Fruit fly (Drosophila melanogaster) whole organism, embryonic: ENCODE measurements around the gene Mettl5.

Experiments
- CG11695 ChIP-seq: fragments of 200-800 bp; sonication (Bioruptor generic); IDR thresholded peaks from 3 replicates; pipeline ENCODE4 v1.3.6; 2022; ENCODE audit warnings: missing biosample characterization, missing genetic modification characterization
- CG12104 ChIP-seq: fragments of 200-800 bp; sonication (Bioruptor generic); optimal IDR thresholded peaks from 3 replicates; lab custom pipeline; 2016; ENCODE audit warnings: missing biosample characterization, missing genetic modification characterization
- CG12299 ChIP-seq: fragments of 200-800 bp; sonication (Bioruptor generic); optimal IDR thresholded peaks from 2 replicates; lab custom pipeline; 2018; ENCODE audit warnings: missing biosample characterization, mild to moderate bottlenecking, missing genetic modification characterization
- CG14710 ChIP-seq: fragments of 200-800 bp; sonication (Bioruptor generic); optimal IDR thresholded peaks from 3 replicates; lab custom pipeline; 2019; ENCODE audit warnings: missing biosample characterization, mild to moderate bottlenecking, missing genetic modification characterization, moderate library complexity
- CG30020 ChIP-seq: fragments of 200-800 bp; optimal IDR thresholded peaks from 2 replicates; lab custom pipeline; 2019; ENCODE audit warnings: missing biosample characterization, mild to moderate bottlenecking, missing genetic modification characterization, moderate library complexity
- CG3163 ChIP-seq: fragments of 200-800 bp; sonication (Bioruptor generic); optimal IDR thresholded peaks from 3 replicates; lab custom pipeline; 2016; ENCODE audit warnings: missing biosample characterization, missing genetic modification characterization
- CG3281 ChIP-seq: fragments of 200-800 bp; sonication (Bioruptor generic); optimal IDR thresholded peaks from 3 replicates; lab custom pipeline; 2017; ENCODE audit warnings: missing biosample characterization, mild to moderate bottlenecking, missing genetic modification characterization
- CG33557 ChIP-seq: fragments of 200-800 bp; sonication (Bioruptor generic); optimal IDR thresholded peaks from 2 replicates; lab custom pipeline; 2019; ENCODE audit warnings: missing biosample characterization, mild to moderate bottlenecking, missing genetic modification characterization, moderate library complexity
- CG3726 ChIP-seq: fragments of 200-800 bp; sonication (Bioruptor generic); IDR thresholded peaks from 3 replicates; pipeline ENCODE4, ENCODE4 v1.3.6; 2022; ENCODE audit warnings: missing biosample characterization, missing genetic modification characterization
- CG42726 ChIP-seq: fragments of 200-800 bp; sonication (Bioruptor generic); IDR thresholded peaks from 2 replicates; pipeline ENCODE4 v1.3.6; 2022; ENCODE audit warnings: missing biosample characterization, missing genetic modification characterization; ENCODE audit not compliant: partially characterized antibody
- CG7839 ChIP-seq: fragments of 200-800 bp; sonication (Bioruptor generic); optimal IDR thresholded peaks from 3 replicates; lab custom pipeline; 2018; ENCODE audit warnings: missing biosample characterization, mild to moderate bottlenecking, missing genetic modification characterization, moderate library complexity
- CG7928 ChIP-seq: fragments of 200-800 bp; sonication (Bioruptor generic); optimal IDR thresholded peaks from 2 replicates; lab custom pipeline; 2017; ENCODE audit warnings: missing biosample characterization, mild to moderate bottlenecking, missing genetic modification characterization
- CG8944 ChIP-seq: fragments of 200-800 bp; sonication (Bioruptor generic); optimal IDR thresholded peaks from 3 replicates; lab custom pipeline; 2016; ENCODE audit warnings: missing biosample characterization, missing genetic modification characterization
- CG9876 ChIP-seq: fragments of 200-800 bp; sonication (Bioruptor generic); optimal IDR thresholded peaks from 2 replicates; lab custom pipeline; 2016; ENCODE audit warnings: missing biosample characterization, missing genetic modification characterization
- Chrac-16 ChIP-seq: fragments of 200-800 bp; sonication (Bioruptor generic); optimal IDR thresholded peaks from 3 replicates; lab custom pipeline; 2016; ENCODE audit warnings: missing biosample characterization, missing genetic modification characterization
- D ChIP-seq, 2 experiments: fragments of 200-800 bp in 1 of 2; fragments of >200 bp in 1 of 2; sonication (Bioruptor generic) in 1 of 2; optimal IDR thresholded peaks; 2 replicates in 1 of 2; 3 replicates in 1 of 2; lab custom pipeline; 2017; ENCODE audit warnings: mild to moderate bottlenecking in 1 of 2, missing biosample characterization in 1 of 2, missing genetic modification characterization in 1 of 2, missing genetic modification reagents in 1 of 2
- ERR ChIP-seq: fragments of 200-800 bp; sonication (Bioruptor generic); optimal IDR thresholded peaks from 2 replicates; lab custom pipeline; 2016; ENCODE audit warnings: missing biosample characterization, missing genetic modification characterization
- GATAe ChIP-seq: fragments of 200-800 bp; sonication (Bioruptor generic); conservative IDR thresholded peaks from 2 replicates; pipeline ENCODE4 v1.3.6; 2022; ENCODE audit warnings: missing biosample characterization, missing genetic modification characterization
- Hmx ChIP-seq: fragments of 200-800 bp; sonication (Bioruptor generic); optimal IDR thresholded peaks from 2 replicates; lab custom pipeline; 2016; ENCODE audit warnings: missing biosample characterization, missing genetic modification characterization
- Jarid2 ChIP-seq: fragments of 200-800 bp; sonication (Bioruptor generic); optimal IDR thresholded peaks from 3 replicates; lab custom pipeline; 2017; ENCODE audit warnings: mild to moderate bottlenecking, missing biosample characterization, missing genetic modification reagents, missing genetic modification characterization
- Med ChIP-seq: fragments of 200-800 bp; sonication (Bioruptor generic); peaks from one replicate; lab custom pipeline; 2016; ENCODE audit warnings: missing biosample characterization, missing genetic modification characterization, mild to moderate bottlenecking, inconsistent platforms, moderate library complexity
- Meics ChIP-seq: fragments of 200-800 bp; sonication (Bioruptor generic); optimal IDR thresholded peaks from 2 replicates; lab custom pipeline; 2017; ENCODE audit warnings: missing biosample characterization, mild to moderate bottlenecking, missing genetic modification characterization
- Mrtf ChIP-seq: fragments of 200-800 bp; sonication (Bioruptor generic); IDR thresholded peaks from 3 replicates; pipeline ENCODE4 v1.3.6; 2022; ENCODE audit warnings: missing biosample characterization, missing genetic modification characterization
- Myb ChIP-seq: fragments of 200-800 bp; sonication (Bioruptor generic); optimal IDR thresholded peaks from 2 replicates; lab custom pipeline; 2016; ENCODE audit warnings: missing biosample characterization, missing genetic modification characterization
- NC2β ChIP-seq: fragments of 200-800 bp; sonication (Bioruptor generic); optimal IDR thresholded peaks from 2 replicates; lab custom pipeline; 2016; ENCODE audit warnings: missing biosample characterization, missing genetic modification characterization
- Nf-YA ChIP-seq: fragments of 200-800 bp; sonication (Bioruptor generic); IDR thresholded peaks from 2 replicates; pipeline ENCODE4 v1.3.6; 2022; ENCODE audit warnings: missing biosample characterization, missing genetic modification characterization
- NfI ChIP-seq: fragments of 200-800 bp; sonication (Bioruptor generic); optimal IDR thresholded peaks from 3 replicates; lab custom pipeline; 2018; ENCODE audit warnings: missing biosample characterization, mild to moderate bottlenecking, missing genetic modification characterization, moderate library complexity
- Side ChIP-seq: fragments of 200-800 bp; sonication (Bioruptor generic); optimal IDR thresholded peaks from 2 replicates; lab custom pipeline; 2016; ENCODE audit warnings: missing biosample characterization, missing genetic modification characterization
- Sin3A ChIP-seq: fragments of >200 bp; optimal IDR thresholded peaks from 2 replicates; lab custom pipeline; 2018
- Spps ChIP-seq: fragments of 200-800 bp; sonication (Bioruptor generic); optimal IDR thresholded peaks from 2 replicates; lab custom pipeline; 2018; ENCODE audit warnings: missing biosample characterization, mild to moderate bottlenecking, missing genetic modification characterization
- Vsx1 ChIP-seq: fragments of 200-800 bp; sonication (Bioruptor generic); optimal IDR thresholded peaks from 2 replicates; lab custom pipeline; 2017; ENCODE audit warnings: missing biosample characterization, mild to moderate bottlenecking, missing genetic modification characterization, missing genetic modification reagents
- YL-1 ChIP-seq: fragments of 200-800 bp; sonication (Bioruptor generic); optimal IDR thresholded peaks from 3 replicates; lab custom pipeline; 2017; ENCODE audit warnings: missing biosample characterization, mild to moderate bottlenecking, missing genetic modification characterization
- amos ChIP-seq: fragments of 200-800 bp; sonication (Bioruptor generic); IDR thresholded peaks from 2 replicates; pipeline ENCODE4 v1.3.6; 2022; ENCODE audit warnings: missing biosample characterization, missing genetic modification characterization; ENCODE audit not compliant: partially characterized antibody
- az2 ChIP-seq: fragments of 200-800 bp; sonication (Bioruptor generic); optimal IDR thresholded peaks from 3 replicates; lab custom pipeline; 2016; ENCODE audit warnings: missing biosample characterization, missing genetic modification characterization
- cad ChIP-seq: fragments of >200 bp; optimal IDR thresholded peaks from 2 replicates; lab custom pipeline; 2017; ENCODE audit warnings: missing biosample characterization, missing genetic modification characterization
- caup ChIP-seq: fragments of 200-800 bp; sonication (Bioruptor generic); optimal IDR thresholded peaks from 3 replicates; lab custom pipeline; 2017; ENCODE audit warnings: missing biosample characterization, mild to moderate bottlenecking, missing genetic modification characterization, moderate library complexity; ENCODE audit not compliant: severe bottlenecking
- crp ChIP-seq, 2 experiments: fragments of 200-800 bp; sonication (Bioruptor generic); optimal IDR thresholded peaks; 2 replicates in 1 of 2; 3 replicates in 1 of 2; lab custom pipeline; 2017; ENCODE audit warnings: missing biosample characterization in 2 of 2, missing genetic modification characterization in 2 of 2, mild to moderate bottlenecking in 1 of 2, moderate library complexity in 1 of 2
- dan ChIP-seq: fragments of 200-800 bp; sonication (Bioruptor generic); IDR thresholded peaks from 2 replicates; pipeline ENCODE4 v1.3.6; 2022; ENCODE audit warnings: missing biosample characterization, missing genetic modification characterization
- eyg ChIP-seq: fragments of 200-800 bp; sonication (Bioruptor generic); optimal IDR thresholded peaks from 3 replicates; lab custom pipeline; 2016; ENCODE audit warnings: missing biosample characterization, missing genetic modification characterization
- gsb-n ChIP-seq: fragments of 200-800 bp; sonication (Bioruptor generic); optimal IDR thresholded peaks from 3 replicates; lab custom pipeline; 2018; ENCODE audit warnings: missing biosample characterization, mild to moderate bottlenecking, missing genetic modification characterization
- insv ChIP-seq, 2 experiments: fragments of 200-800 bp; sonication (Bioruptor generic); optimal IDR thresholded peaks; 3 replicates each; lab custom pipeline; 2016 to 2018; ENCODE audit warnings: missing biosample characterization in 2 of 2, missing genetic modification characterization in 2 of 2
- lmd ChIP-seq: fragments of 200-800 bp; sonication (Bioruptor generic); IDR thresholded peaks from 2 replicates; pipeline ENCODE4 v1.3.6; 2022; ENCODE audit warnings: missing biosample characterization, missing genetic modification characterization
- maf-S ChIP-seq: fragments of 200-800 bp; sonication (Bioruptor generic); optimal IDR thresholded peaks from 2 replicates; lab custom pipeline; 2016; ENCODE audit warnings: missing biosample characterization, missing genetic modification characterization
- pros ChIP-seq: fragments of 200-800 bp; sonication (Bioruptor generic); optimal IDR thresholded peaks from 3 replicates; lab custom pipeline; 2019; ENCODE audit warnings: missing biosample characterization, mild to moderate bottlenecking, missing genetic modification characterization, moderate library complexity
- repo ChIP-seq: fragments of 200-800 bp; sonication (Bioruptor generic); optimal IDR thresholded peaks from 2 replicates; lab custom pipeline; 2016; ENCODE audit warnings: missing biosample characterization, missing genetic modification characterization
- sqz ChIP-seq: fragments of 200-800 bp; sonication (Bioruptor generic); optimal IDR thresholded peaks from 3 replicates; lab custom pipeline; 2018; ENCODE audit warnings: missing biosample characterization, mild to moderate bottlenecking, missing genetic modification characterization
- tin ChIP-seq: fragments of 200-800 bp; sonication (Bioruptor generic); optimal IDR thresholded peaks from 3 replicates; lab custom pipeline; 2016; ENCODE audit warnings: missing biosample characterization, missing genetic modification characterization
- vvl ChIP-seq: fragments of 200-800 bp; sonication (Bioruptor generic); IDR thresholded peaks from 2 replicates; pipeline ENCODE4 v1.3.6; 2022; ENCODE audit warnings: missing biosample characterization, missing genetic modification characterization
- zfh2 ChIP-seq: fragments of 200-800 bp; sonication (Bioruptor generic); optimal IDR thresholded peaks from 2 replicates; lab custom pipeline; 2016; ENCODE audit warnings: missing biosample characterization, missing genetic modification characterization

Gene Mettl5

DNA sequence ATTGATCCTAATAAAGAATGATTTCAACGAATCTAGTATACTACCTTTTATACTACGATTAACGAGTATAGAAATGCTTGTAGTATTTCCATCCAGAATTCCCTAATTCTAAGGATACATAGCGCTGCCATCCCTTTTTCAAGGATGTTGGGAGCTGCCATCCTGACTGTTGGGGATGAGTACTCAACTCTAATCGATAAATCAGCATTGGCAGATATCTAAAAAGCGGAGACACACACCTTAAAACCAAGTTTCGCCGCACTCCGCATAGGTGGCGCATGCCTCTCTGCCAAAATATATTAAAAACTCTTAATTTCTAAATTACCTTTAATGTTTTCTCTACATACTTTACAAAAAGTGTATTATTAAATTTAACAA, 30.7 kb downstream of the Mettl5 start, which contains the start of gene fal (continued):
- TF ChIP-seq amos (GFP tag; lab: Robert Waterston, UW) (peak; percentile 65), CG42726 (peak; percentile 59; the same call in 1 of the 2 replicates), CG33557 (GFP tag; lab: Kevin White, UChicago) (no peak), Sin3A (lab: Kevin White, UChicago) (no peak), YL-1 (GFP tag; lab: Kevin White, UChicago) (no peak), Chrac-16 (GFP tag; lab: Kevin White, UChicago) (peak; percentile 9), caup (GFP tag; lab: Kevin White, UChicago) (no peak), ERR (GFP tag; lab: Kevin White, UChicago) (no peak), gsb-n (no peak), Meics (peak; percentile 15), eyg (no peak), lmd (GFP tag; lab: Robert Waterston, UW) (no peak; the same call in 1 of the 2 replicates), sqz (GFP tag; lab: Kevin White, UChicago) (no peak), CG9876 (GFP tag; lab: Kevin White, UChicago) (no peak), maf-S (GFP tag; lab: Kevin White, UChicago) (no peak), repo (GFP tag; lab: Kevin White, UChicago) (no peak), az2 (GFP tag; lab: Kevin White, UChicago) (no peak), GATAe (GFP tag; lab: Robert Waterston, UW) (no peak), Mrtf (GFP tag; lab: Robert Waterston, UW) (0 out of 3 replicates have a peak, but pooled peaks have one; percentile 26), tin (GFP tag; lab: Kevin White, UChicago) (peak; percentile 26)

DNA sequence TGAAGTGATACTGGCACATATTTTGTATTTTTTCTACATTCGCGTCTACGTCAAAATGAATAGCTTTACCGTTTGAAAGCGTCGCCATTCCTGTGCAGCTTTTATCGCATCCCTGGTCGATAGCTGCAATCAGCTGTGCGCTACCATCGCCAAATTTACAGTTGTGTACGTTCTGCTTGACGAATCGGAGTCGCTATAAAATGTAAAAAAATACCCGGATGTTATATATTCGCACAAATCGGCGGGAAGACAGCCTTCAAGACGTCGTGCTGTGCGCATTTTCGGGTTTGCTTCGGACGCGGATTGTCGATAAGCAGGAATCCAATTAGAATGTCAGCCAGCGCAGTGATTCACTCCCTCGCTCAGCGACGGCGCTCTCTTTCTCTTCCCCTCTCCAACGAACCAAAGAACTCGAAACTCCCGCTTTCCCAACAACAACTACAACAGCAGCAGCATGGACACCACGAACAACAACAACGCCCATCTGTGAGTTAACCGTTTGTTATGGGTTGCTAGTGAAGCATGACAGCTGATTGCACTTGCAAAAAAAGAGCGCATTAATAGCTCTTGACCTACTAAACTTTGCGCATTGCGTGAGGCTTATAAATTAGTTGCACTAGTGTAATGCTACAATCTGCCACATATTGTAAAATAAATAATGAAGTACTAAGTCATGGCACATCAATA, 31.2 kb downstream of the Mettl5 start:
- TF ChIP-seq NfI (GFP tag; lab: Kevin White, UChicago) (no peak), CG12299 (tag; lab: Kevin White, UChicago) (peak; percentile 55), CG12104 (no peak), insv (GFP tag; optimal IDR thresholded peaks at IDR 0.05; lab: Kevin White, UChicago) (peak; percentile 51 to 93), CG30020 (tag; lab: Kevin White, UChicago) (no peak), Vsx1 (GFP tag; lab: Kevin White, UChicago) (no peak), CG11695 (GFP tag; lab: Robert Waterston, UW) (0 out of 3 replicates have a peak, but pooled peaks have one; percentile 8), CG3163 (peak; percentile 8), Side (GFP tag; lab: Kevin White, UChicago) (no peak), pros (GFP tag; lab: Kevin White, UChicago) (peak; percentile 55), NC2β (GFP tag; lab: Kevin White, UChicago) (no peak), CG3281 (GFP tag; lab: Kevin White, UChicago) (no peak), vvl (0 out of 2 replicates have a peak, but pooled peaks have one; percentile 5), dan (GFP tag; lab: Robert Waterston, UW) (no peak), zfh2 (GFP tag; lab: Kevin White, UChicago) (no peak), CG7928 (peak; percentile 95), CG14710 (tag; lab: Kevin White, UChicago) (peak; percentile 6), crp (GFP tag; optimal IDR thresholded peaks at IDR 0.05; lab: Kevin White, UChicago) (peak; percentile 75 to 96), Jarid2 (peak; percentile 69), D (optimal IDR thresholded peaks at IDR 0.05; lab: Kevin White, UChicago) (no peak), D (GFP tag; optimal IDR thresholded peaks at IDR 0.05; lab: Kevin White, UChicago) (no peak), Myb (GFP tag; lab: Kevin White, UChicago) (peak; percentile 38), Nf-YA (GFP tag; lab: Robert Waterston, UW) (peak; percentile 6; the same call in 1 of the 2 replicates), CG8944 (GFP tag; lab: Kevin White, UChicago) (no peak), Spps (no peak), cad (no peak), CG7839 (tag; lab: Kevin White, UChicago) (no peak), CG3726 (GFP tag; lab: Robert Waterston, UW) (no peak), Hmx (GFP tag; lab: Kevin White, UChicago) (no peak), Med (GFP tag; lab: Kevin White, UChicago) (no peak)
